Fruit fly (Drosophila melanogaster): ENCODE measurements around the gene CG15478.
A peak's percentile ranks its signal among the peaks of the same experiment; 100 is the strongest.

Gene CG15478

dm6 chrX:7694868-7695267 lies 22.9 kb downstream of the CG15478 start (continued):
- TF ChIP-seq vvl (GFP tag; IDR thresholded peaks at IDR 0.05) (peak; percentile 25; the same call in 1 of the 2 replicates), CG2199 (GFP tag; IDR thresholded peaks at IDR 0.05) (0 out of 3 replicates have a peak, but pooled peaks have one; percentile 30), onecut (GFP tag; IDR thresholded peaks at IDR 0.05) (no peak), Atf3 (GFP tag; optimal IDR thresholded peaks at IDR 0.05) (no peak), Bteb2 (GFP tag; optimal IDR thresholded peaks at IDR 0.05) (no peak), dmrt99B (tag; optimal IDR thresholded peaks at IDR 0.05) (no peak), prd (optimal IDR thresholded peaks at IDR 0.05) (no peak), prd (GFP tag; IDR thresholded peaks at IDR 0.05) (no peak), tll (GFP tag; optimal IDR thresholded peaks at IDR 0.05) (no peak), fd64A (GFP tag; optimal IDR thresholded peaks at IDR 0.05) (no peak), chm (GFP tag; IDR thresholded peaks at IDR 0.05) (no peak), HLH3B (GFP tag; IDR thresholded peaks at IDR 0.05) (no peak), ssp (GFP tag; IDR thresholded peaks at IDR 0.05) (no peak), CG14014 (GFP tag; IDR thresholded peaks at IDR 0.05) (no peak), pita (GFP tag; optimal IDR thresholded peaks at IDR 0.05) (no peak), fd96Cb (tag; optimal IDR thresholded peaks at IDR 0.05) (no peak), CG15696 (tag; optimal IDR thresholded peaks at IDR 0.05) (no peak), CG7745 (tag; optimal IDR thresholded peaks at IDR 0.05) (no peak), CG6683 (GFP tag; optimal IDR thresholded peaks at IDR 0.05) (no peak), CG14441 (GFP tag; IDR thresholded peaks at IDR 0.05) (no peak), CG11247 (GFP tag; IDR thresholded peaks at IDR 0.05) (no peak)

dm6 chrX:7694207-7694606 lies 23.5 kb downstream of the CG15478 start:
- no peak for TF ChIP-seq CG7928 (GFP tag; optimal IDR thresholded peaks at IDR 0.05)
- TF ChIP-seq CG32772 (GFP tag; IDR thresholded peaks at IDR 0.05): no peak
- no peak for TF ChIP-seq CG6272 (GFP tag; IDR thresholded peaks at IDR 0.05)
- TF ChIP-seq crol (GFP tag; IDR thresholded peaks at IDR 0.05): no peak
- no peak for TF ChIP-seq CG8089 (GFP tag; optimal IDR thresholded peaks at IDR 0.05)
- no peak for TF ChIP-seq exex (tag; optimal IDR thresholded peaks at IDR 0.05)
- no peak for TF ChIP-seq gce (GFP tag; IDR thresholded peaks at IDR 0.05)
- no peak for TF ChIP-seq YL-1 (GFP tag; optimal IDR thresholded peaks at IDR 0.05)
- TF ChIP-seq Mrtf (GFP tag; IDR thresholded peaks at IDR 0.05): no peak
- TF ChIP-seq sima (GFP tag; optimal IDR thresholded peaks at IDR 0.05): no peak
- TF ChIP-seq Trl (optimal IDR thresholded peaks at IDR 0.05): peak in 1 of 2 experiments; percentile 8
- TF ChIP-seq Trl (GFP tag; optimal IDR thresholded peaks at IDR 0.05): no peak
- no peak for TF ChIP-seq CG13287 (GFP tag; IDR thresholded peaks at IDR 0.05; ENCODE audit: partially characterized antibody)
- TF ChIP-seq CG11560 (tag; IDR thresholded peaks at IDR 0.05): no peak
- TF ChIP-seq CG4360 (GFP tag; IDR thresholded peaks at IDR 0.05): peak; percentile 57; the same call in 1 of the 2 replicates
- peak; percentile 43 for TF ChIP-seq sens (GFP tag)
- no peak for TF ChIP-seq CG14965 (GFP tag; optimal IDR thresholded peaks at IDR 0.05; ENCODE audit: borderline replicate concordance)
- no peak for TF ChIP-seq Lpt (GFP tag; optimal IDR thresholded peaks at IDR 0.05)
- no peak for TF ChIP-seq CG17802 (tag; optimal IDR thresholded peaks at IDR 0.05)
- peak; percentile 5 for TF ChIP-seq abd-A (tag; optimal IDR thresholded peaks at IDR 0.05)

DNA sequence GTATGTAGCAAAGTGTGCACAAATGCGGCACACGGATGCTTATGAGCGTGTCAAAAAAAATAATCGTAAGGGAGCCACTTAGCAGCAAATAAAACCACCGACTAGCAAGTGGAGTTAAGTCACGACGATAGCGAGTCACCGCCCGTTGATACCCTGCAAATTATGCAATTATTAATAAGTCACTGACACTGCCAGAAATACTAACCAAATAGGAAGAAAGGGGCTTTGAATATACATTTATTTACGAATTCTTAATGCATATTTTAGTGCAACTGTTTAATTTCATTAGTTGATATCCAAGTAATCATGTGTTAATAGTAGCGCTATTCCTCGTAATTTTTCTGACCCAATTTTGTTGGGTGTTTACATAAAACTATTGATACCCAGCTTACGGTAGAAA lies 24.3 kb downstream of the CG15478 start:
- no peak for TF ChIP-seq Mes4 (GFP tag; optimal IDR thresholded peaks at IDR 0.05)
- TF ChIP-seq CG32532 (GFP tag; IDR thresholded peaks at IDR 0.05): 0 out of 2 replicates have a peak, but pooled peaks have one; percentile 12
- peak; percentile 47 for TF ChIP-seq row (GFP tag; IDR thresholded peaks at IDR 0.05)
- TF ChIP-seq Stat92E (GFP tag; optimal IDR thresholded peaks at IDR 0.05): no peak
- no peak for TF ChIP-seq CG18476 (GFP tag; optimal IDR thresholded peaks at IDR 0.05)
- no peak for TF ChIP-seq kay (GFP tag; optimal IDR thresholded peaks at IDR 0.05)
- TF ChIP-seq Med (GFP tag): peak; percentile 77
- TF ChIP-seq pb (GFP tag; optimal IDR thresholded peaks at IDR 0.05): no peak
- no peak for TF ChIP-seq Opbp (GFP tag; IDR thresholded peaks at IDR 0.05; ENCODE audit: partially characterized antibody)
- no peak for TF ChIP-seq nerfin-1 (tag; optimal IDR thresholded peaks at IDR 0.05)
- no peak for TF ChIP-seq CG12104 (GFP tag; optimal IDR thresholded peaks at IDR 0.05)
- no peak for TF ChIP-seq salm (tag; optimal IDR thresholded peaks at IDR 0.05)
- peak; percentile 80 for TF ChIP-seq sens (GFP tag)

Measured in whole organism, embryonic.